Fruit fly (Drosophila melanogaster) whole organism, adult: ENCODE data around the gene FoxK.

ENCODE experiments used
- CG12768 ChIP-seq: fragments of 200-800 bp; sonication (Bioruptor generic); optimal IDR thresholded peaks from 2 replicates; lab custom pipeline; 2017; ENCODE audit warnings: missing biosample characterization, missing genetic modification characterization, mild to moderate bottlenecking, moderate library complexity, missing genetic modification reagents
- CG7101 ChIP-seq: fragments of 200-800 bp; sonication (Bioruptor generic); optimal IDR thresholded peaks from 2 replicates; lab custom pipeline; 2018; ENCODE audit warnings: missing biosample characterization, mild to moderate bottlenecking, missing genetic modification characterization, moderate library complexity
- Clk ChIP-seq: fragments of 200-800 bp; sonication (Bioruptor generic); optimal IDR thresholded peaks from 2 replicates; lab custom pipeline; 2017; ENCODE audit warnings: missing biosample characterization, missing genetic modification characterization
- Crg-1 ChIP-seq: fragments of 200-800 bp; sonication (Bioruptor generic); optimal IDR thresholded peaks from 2 replicates; lab custom pipeline; 2016; ENCODE audit warnings: missing biosample characterization, missing genetic modification characterization
- Hr96 ChIP-seq: fragments of 200-800 bp; sonication (Bioruptor generic); optimal IDR thresholded peaks from 2 replicates; lab custom pipeline; 2016; ENCODE audit warnings: missing biosample characterization, missing genetic modification characterization
- Mnt ChIP-seq: fragments of 200-800 bp; sonication (Bioruptor generic); optimal IDR thresholded peaks from 2 replicates; lab custom pipeline; 2016; ENCODE audit warnings: missing biosample characterization, mild to moderate bottlenecking, missing genetic modification characterization
- bab1 ChIP-seq: fragments of 200-800 bp; sonication (Bioruptor generic); optimal IDR thresholded peaks from 3 replicates; lab custom pipeline; 2019; ENCODE audit warnings: missing biosample characterization, mild to moderate bottlenecking, missing genetic modification characterization, moderate library complexity
- cic ChIP-seq: fragments of 200-800 bp; sonication (Bioruptor generic); optimal IDR thresholded peaks from 2 replicates; lab custom pipeline; 2017; ENCODE audit warnings: missing biosample characterization, mild to moderate bottlenecking, missing genetic modification characterization, moderate library complexity
- kay ChIP-seq: fragments of 200-800 bp; sonication (Bioruptor generic); peaks from one replicate; lab custom pipeline; 2016; ENCODE audit warnings: missing biosample characterization, missing genetic modification characterization, borderline replicate concordance
- ovo ChIP-seq: fragments of 200-800 bp; sonication (Bioruptor generic); optimal IDR thresholded peaks from 2 replicates; lab custom pipeline; 2016; ENCODE audit warnings: missing biosample characterization, missing genetic modification characterization
- pad ChIP-seq: fragments of 200-800 bp; sonication (Bioruptor generic); optimal IDR thresholded peaks from 3 replicates; lab custom pipeline; 2017; ENCODE audit warnings: missing biosample characterization, missing genetic modification characterization, mild to moderate bottlenecking, moderate library complexity, missing genetic modification reagents
- toe ChIP-seq: fragments of 200-800 bp; sonication (Bioruptor generic); optimal IDR thresholded peaks from 2 replicates; lab custom pipeline; 2016; ENCODE audit warnings: missing biosample characterization, missing genetic modification characterization

- no peak for TF ChIP-seq bab1 (GFP tag; lab: Kevin White, UChicago)
- no peak for TF ChIP-seq kay (GFP tag; lab: Kevin White, UChicago)
- TF ChIP-seq CG7101 (tag; lab: Kevin White, UChicago), result no peak
- TF ChIP-seq Crg-1 (GFP tag; lab: Kevin White, UChicago), result no peak
- no peak for TF ChIP-seq pad (GFP tag; lab: Kevin White, UChicago)
- TF ChIP-seq Mnt (GFP tag; lab: Kevin White, UChicago), result no peak
- TF ChIP-seq cic (GFP tag; lab: Kevin White, UChicago), result no peak
- TF ChIP-seq CG12768, result no peak
- no peak for TF ChIP-seq Hr96
- TF ChIP-seq toe (GFP tag; lab: Kevin White, UChicago), result no peak
- TF ChIP-seq ovo (GFP tag; lab: Kevin White, UChicago), result no peak
- no peak for TF ChIP-seq Clk (GFP tag; lab: Kevin White, UChicago)
Observed at dm6 chr3L:11094279-11094678, 26.3 kb downstream of the FoxK start.
